Worm (Caenorhabditis elegans): ENCODE results near the gene fbxc-29.

- TF ChIP-seq snpc-4 (tag; optimal IDR thresholded peaks at IDR 0.05) (no peak), ZK546.5 (tag; optimal IDR thresholded peaks at IDR 0.05) (no peak), fos-1 (tag; optimal IDR thresholded peaks at IDR 0.05) (no peak), hlh-11 (tag; optimal IDR thresholded peaks at IDR 0.05) (no peak)
These were observed at the start of gene fbxc-29 for ce11 chrII:915780-916179.
